Fruit fly (Drosophila melanogaster): Measurements from ENCODE around the gene Dpm1.

The Dpm1 gene

dm6 chr2L:19546869-19547710 is 20.9 kb upstream of the Dpm1 start, which contains the start of gene CG10337:
TSS of gene CG10337 (minus strand) at chr2L:19546959.
- peak; percentile 86 for TF ChIP-seq noc (tag; optimal IDR thresholded peaks at IDR 0.05)

dm6 chr2L:19543010-19543564 is 16.9 kb upstream of the Dpm1 start:
- TF ChIP-seq noc (tag; optimal IDR thresholded peaks at IDR 0.05) = peak; percentile 68

DNA sequence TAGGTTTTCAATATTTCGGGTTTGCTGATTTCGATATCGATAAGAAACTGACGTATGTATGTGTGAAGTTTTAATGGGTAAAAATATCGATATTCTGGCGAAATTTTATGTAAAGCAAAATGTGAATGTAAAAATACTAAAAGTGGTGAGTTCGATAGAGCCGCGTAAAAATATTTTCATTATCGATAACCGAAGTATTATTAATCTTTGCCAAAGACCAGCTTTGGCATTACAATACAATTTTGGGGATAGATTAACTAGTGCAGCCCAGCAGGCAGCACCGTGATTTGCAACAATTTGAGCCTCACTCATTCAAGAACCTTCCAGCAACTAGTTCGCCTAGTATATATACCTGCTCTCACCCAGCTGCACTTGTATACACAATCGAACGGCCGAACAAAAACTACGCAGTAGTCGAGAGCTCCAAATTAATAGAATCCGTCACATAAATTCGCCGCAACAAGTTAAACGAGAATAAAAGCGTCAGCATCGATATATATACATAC is 16.2 kb upstream of the Dpm1 start:
- no peak for TF ChIP-seq noc (tag; optimal IDR thresholded peaks at IDR 0.05)

DNA sequence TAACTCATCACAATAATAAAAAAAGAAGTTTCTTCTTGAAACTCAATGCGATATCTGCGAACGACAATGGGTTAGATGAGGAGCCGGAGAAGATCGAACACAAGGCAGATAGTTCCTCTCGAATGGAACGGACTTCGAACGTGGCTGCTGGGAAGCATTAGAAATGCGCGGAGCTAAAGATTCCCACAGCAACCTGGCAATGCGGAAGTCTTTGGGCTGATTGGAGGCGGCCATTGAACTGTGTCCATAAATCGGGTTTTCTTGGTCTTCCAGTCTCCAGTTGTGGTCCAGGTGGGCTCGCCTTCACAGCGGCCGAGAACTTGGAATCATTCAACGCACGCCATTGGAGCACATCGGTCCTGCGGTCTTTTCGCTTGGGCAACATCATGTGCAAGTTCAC is 14.1 kb upstream of the Dpm1 start, which contains the start of gene CG13081:
Gene CG13081, plus strand, starts transcription at position 301 of the 400 bp plus-strand sequence.
- no peak for TF ChIP-seq noc (tag; optimal IDR thresholded peaks at IDR 0.05)

- peak; percentile 68 for TF ChIP-seq noc (tag; optimal IDR thresholded peaks at IDR 0.05)
Observed at dm6 chr2L:19537779-19538456, 11.8 kb upstream of the Dpm1 start, which contains the start of gene CG13082. TSS of gene CG13082 (plus strand) at chr2L:19538425.

dm6 chr2L:19535234-19535633 is 9.1 kb upstream of the Dpm1 start, which contains the start of gene CG31697:
TSS of gene CG31697 (plus strand) at chr2L:19535448.
- no peak for TF ChIP-seq noc (tag; optimal IDR thresholded peaks at IDR 0.05)

DNA sequence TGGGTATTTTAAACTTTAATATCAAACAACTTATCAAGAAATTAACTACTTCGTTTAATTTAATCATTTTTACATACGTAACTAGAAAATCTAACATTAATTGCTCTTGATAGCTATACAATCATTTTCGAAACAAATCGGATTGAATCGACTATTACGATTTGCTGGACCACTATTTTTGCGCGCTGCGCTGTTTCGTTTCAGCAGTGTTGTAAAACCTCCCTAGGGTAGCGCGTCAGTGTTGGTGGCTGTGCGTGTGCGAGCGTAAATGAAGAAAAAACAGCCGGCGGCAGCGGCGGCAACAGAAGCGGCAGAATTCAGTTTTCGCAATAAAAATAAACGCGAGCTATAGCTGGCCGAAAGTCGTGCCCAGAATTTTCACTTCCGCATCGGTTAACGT is 7.1 kb upstream of the Dpm1 start, which contains the start of gene CG33116:
Gene CG33116, plus strand, starts transcription at position 233 of the 400 bp plus-strand sequence.
- peak; percentile 74 for TF ChIP-seq noc (tag; optimal IDR thresholded peaks at IDR 0.05)

DNA sequence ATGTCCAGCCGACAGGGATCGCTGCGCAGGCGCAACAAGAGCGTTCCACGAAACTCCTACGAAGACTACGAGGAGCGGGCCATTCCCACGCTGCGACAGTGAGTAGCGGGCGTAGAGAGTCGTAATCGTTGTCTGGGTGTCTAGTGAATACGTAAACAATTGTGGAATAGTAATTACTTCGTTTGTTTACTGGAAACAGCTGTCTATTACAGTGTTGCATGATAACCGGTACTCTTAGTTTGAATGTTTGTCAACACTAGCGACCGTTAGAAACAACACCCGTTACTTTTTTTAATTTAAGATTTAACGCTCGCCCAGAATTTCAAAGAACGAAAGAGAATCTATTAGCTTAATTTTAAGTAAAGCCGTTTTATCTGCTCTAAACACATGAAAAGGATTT is 3.9 kb upstream of the Dpm1 start, which contains the start of gene CG10165:
Gene CG10165, minus strand, starts transcription at position 214 of the 400 bp plus-strand sequence.
- TF ChIP-seq noc (tag; optimal IDR thresholded peaks at IDR 0.05) = no peak

- TF ChIP-seq noc (tag; optimal IDR thresholded peaks at IDR 0.05) = peak; percentile 100
Observed at dm6 chr2L:19528308-19528707, 2.1 kb upstream of the Dpm1 start.

- TF ChIP-seq noc (tag; optimal IDR thresholded peaks at IDR 0.05) = no peak
Observed at dm6 chr2L:19526844-19527243, 676 bp upstream of the Dpm1 start.

DNA sequence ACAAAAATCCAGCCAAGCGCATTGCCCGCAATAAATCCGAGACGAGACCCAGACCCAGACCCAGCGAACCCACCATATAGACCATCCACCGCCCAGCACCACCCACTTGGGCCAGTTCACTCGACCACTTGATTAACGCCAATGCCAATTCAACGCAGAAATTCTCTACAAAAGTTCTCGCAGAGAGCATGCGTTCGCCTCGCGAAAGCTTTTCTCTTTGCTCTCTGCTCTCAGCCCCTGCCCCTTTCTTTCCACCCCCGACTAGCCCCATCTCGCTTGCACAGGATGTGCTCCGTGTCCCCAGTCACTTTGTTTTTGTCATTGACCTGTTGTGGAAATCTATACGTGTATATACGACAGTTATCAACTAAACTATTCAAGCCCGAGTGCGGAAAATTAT is 6.6 kb downstream of the Dpm1 start:
- no peak for TF ChIP-seq noc (tag; optimal IDR thresholded peaks at IDR 0.05)

DNA sequence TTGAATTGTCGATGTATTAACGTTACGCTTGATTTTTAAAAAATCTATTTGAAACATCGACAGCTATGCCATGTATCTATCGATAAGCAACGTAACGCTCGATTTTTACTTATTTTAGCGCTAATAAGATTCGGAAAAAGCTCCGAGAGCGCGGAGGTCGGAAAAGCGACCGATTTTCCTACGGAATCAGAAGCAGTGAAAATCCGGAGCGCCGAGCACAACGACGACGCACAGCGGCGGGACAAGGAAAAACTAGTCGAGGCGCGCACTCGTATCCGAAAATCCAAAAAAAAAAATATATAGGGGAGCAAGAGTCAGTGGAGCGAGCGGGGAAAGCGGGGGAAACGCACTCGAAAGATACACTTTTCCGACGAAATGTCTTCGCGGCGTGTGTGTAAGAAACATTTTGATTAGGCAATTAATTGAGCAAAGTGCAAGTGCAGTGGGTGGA is 7.5 kb downstream of the Dpm1 start, which contains the start of gene CG10132:
Gene CG10132, plus strand, starts transcription at position 189 of the 451 bp plus-strand sequence.
- no peak for TF ChIP-seq noc (tag; optimal IDR thresholded peaks at IDR 0.05)

- no peak for TF ChIP-seq noc (tag; optimal IDR thresholded peaks at IDR 0.05)
Observed at dm6 chr2L:19517154-19517814, 8.9 kb downstream of the Dpm1 start, which contains the start of gene Hasp. TSS of gene Hasp (minus strand) at chr2L:19517204.

DNA sequence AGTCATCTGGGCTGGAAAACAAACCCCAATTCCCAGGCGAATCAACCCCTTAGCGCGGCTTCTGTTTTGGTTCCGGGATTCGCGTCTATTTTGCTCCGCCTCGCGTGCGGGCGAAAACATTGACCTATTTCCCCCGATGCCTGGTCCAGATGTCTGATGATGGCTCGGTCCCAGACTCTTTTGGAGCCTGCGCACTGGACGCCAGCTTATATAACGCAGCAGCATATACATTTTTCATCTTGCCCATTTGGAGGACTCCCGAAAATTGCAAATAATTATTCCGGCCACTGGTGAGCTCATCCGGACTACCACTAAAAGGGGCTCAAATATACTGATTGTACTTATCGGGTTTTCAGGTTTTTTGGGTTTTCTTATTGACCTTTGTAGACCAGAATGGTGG is 10.1 kb downstream of the Dpm1 start:
- no peak for TF ChIP-seq noc (tag; optimal IDR thresholded peaks at IDR 0.05)

DNA sequence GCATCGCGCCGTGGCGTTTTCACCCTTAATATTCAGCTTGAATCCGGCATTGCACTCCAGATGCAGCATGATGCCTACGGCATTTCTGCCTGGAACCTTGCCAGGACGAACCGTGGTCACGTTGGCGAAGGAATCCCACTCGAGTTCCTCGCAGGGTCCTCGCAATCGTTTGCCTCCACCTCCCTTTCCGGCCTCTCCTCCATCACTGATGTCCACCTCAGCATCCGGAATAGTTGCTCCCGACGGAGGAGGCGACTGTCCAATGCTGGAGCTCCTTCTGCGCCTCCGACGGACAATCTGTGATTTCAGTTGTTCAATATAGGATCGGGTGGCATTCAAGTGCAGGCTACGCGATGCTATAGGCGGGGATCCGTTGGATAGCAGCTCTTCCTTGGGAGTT is 14.0 kb downstream of the Dpm1 start:
- no peak for TF ChIP-seq noc (tag; optimal IDR thresholded peaks at IDR 0.05)
